Worm (Caenorhabditis elegans): ENCODE data around the gene T04A6.3.

T04A6.3 gene

ce11 chrIII:7645075-7645474 lies 37.0 kb upstream of the T04A6.3 start:
- TF ChIP-seq elt-1 (tag; optimal IDR thresholded peaks at IDR 0.05) = peak; percentile 89
- no peak for TF ChIP-seq R02D3.7 (tag; optimal IDR thresholded peaks at IDR 0.05)
- TF ChIP-seq nhr-25 (tag; optimal IDR thresholded peaks at IDR 0.05) = peak; percentile 28

- TF ChIP-seq elt-3 (tag; optimal IDR thresholded peaks at IDR 0.05) = peak in 1 of 3 experiments; percentile 92
- peak; percentile 28 for TF ChIP-seq nhr-23 (tag; optimal IDR thresholded peaks at IDR 0.05)
- TF ChIP-seq nhr-11 (tag; optimal IDR thresholded peaks at IDR 0.05) = no peak
- peak; percentile 35 for TF ChIP-seq nhr-25 (tag; optimal IDR thresholded peaks at IDR 0.05)
- TF ChIP-seq egl-27 (tag; optimal IDR thresholded peaks at IDR 0.05) = no peak
- TF ChIP-seq ceh-16 (tag; optimal IDR thresholded peaks at IDR 0.05) = no peak
- TF ChIP-seq ceh-28 (tag; optimal IDR thresholded peaks at IDR 0.05) = no peak
- TF ChIP-seq lsy-12 (tag; optimal IDR thresholded peaks at IDR 0.05) = no peak
- TF ChIP-seq ztf-4 (tag; optimal IDR thresholded peaks at IDR 0.05) = no peak
- TF ChIP-seq daf-12 (tag; optimal IDR thresholded peaks at IDR 0.05) = no peak
- peak; percentile 99 for TF ChIP-seq elt-2 (tag; optimal IDR thresholded peaks at IDR 0.05)
- TF ChIP-seq mdl-1 (tag; optimal IDR thresholded peaks at IDR 0.05) = peak; percentile 34
- no peak for TF ChIP-seq zag-1 (tag; optimal IDR thresholded peaks at IDR 0.05)
- no peak for TF ChIP-seq pha-4 (tag; optimal IDR thresholded peaks at IDR 0.05)
- no peak for TF ChIP-seq nhr-67 (tag; optimal IDR thresholded peaks at IDR 0.05)
- TF ChIP-seq nhr-28 (tag; optimal IDR thresholded peaks at IDR 0.05) = no peak
- TF ChIP-seq fkh-2 (tag; optimal IDR thresholded peaks at IDR 0.05) = no peak
- peak; percentile 83 for TF ChIP-seq pqm-1 (tag; optimal IDR thresholded peaks at IDR 0.05)
- no peak for TF ChIP-seq nhr-77 (tag; optimal IDR thresholded peaks at IDR 0.05)
- TF ChIP-seq skn-1 (tag; optimal IDR thresholded peaks at IDR 0.05) = peak; percentile 77
- TF ChIP-seq nhr-43 (tag; optimal IDR thresholded peaks at IDR 0.05; ENCODE audit: poor library complexity, severe bottlenecking) = peak; percentile 57
- no peak for TF ChIP-seq ceh-9 (tag; optimal IDR thresholded peaks at IDR 0.05)
- TF ChIP-seq lin-39 (tag; optimal IDR thresholded peaks at IDR 0.05) = no peak
- TF ChIP-seq nfya-1 (tag; optimal IDR thresholded peaks at IDR 0.05; ENCODE audit: insufficient read depth) = no peak
Measured at ce11 chrIII:7643902-7644641, 35.9 kb upstream of the T04A6.3 start.

ce11 chrIII:7643084-7643483 lies 35.0 kb upstream of the T04A6.3 start, which contains the start of gene upp-1:
Gene upp-1 (minus strand): TSS chrIII:7643101.
- TF ChIP-seq nfya-1 (tag; optimal IDR thresholded peaks at IDR 0.05; ENCODE audit: insufficient read depth) (peak; percentile 36), nhr-43 (tag; optimal IDR thresholded peaks at IDR 0.05; ENCODE audit: poor library complexity, severe bottlenecking) (peak; percentile 20), nhr-28 (tag; optimal IDR thresholded peaks at IDR 0.05) (no peak)

DNA sequence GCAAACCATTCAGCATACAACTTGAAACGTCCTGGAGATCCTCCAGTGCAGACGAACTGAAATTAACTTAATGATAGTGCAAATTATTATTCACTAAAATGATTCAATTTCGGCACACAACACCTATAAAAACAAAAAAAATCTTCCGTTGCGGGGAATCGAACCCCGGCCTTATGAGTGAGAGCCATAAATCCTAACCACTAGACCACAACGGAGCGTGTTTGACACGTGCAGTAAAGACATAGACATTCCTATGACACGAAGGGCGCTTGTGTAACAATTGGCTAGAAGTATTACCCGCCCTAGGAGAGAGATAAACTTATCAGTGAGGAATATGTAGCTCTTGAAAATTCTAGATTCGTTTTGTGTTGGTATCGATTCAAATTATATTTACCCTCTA lies 33.9 kb upstream of the T04A6.3 start:
- TF ChIP-seq elt-2 (tag; optimal IDR thresholded peaks at IDR 0.05) (peak; percentile 23), fos-1 (tag; optimal IDR thresholded peaks at IDR 0.05) (no peak), fkh-10 (GFP tag; optimal IDR thresholded peaks at IDR 0.05) (no peak), nhr-23 (tag; optimal IDR thresholded peaks at IDR 0.05) (peak; percentile 2), lin-15B (tag; optimal IDR thresholded peaks at IDR 0.05) (no peak), pqm-1 (tag; optimal IDR thresholded peaks at IDR 0.05) (peak; percentile 27), mdl-1 (tag; optimal IDR thresholded peaks at IDR 0.05) (peak; percentile 45), nhr-25 (tag; optimal IDR thresholded peaks at IDR 0.05) (peak; percentile 13), nhr-43 (tag; optimal IDR thresholded peaks at IDR 0.05; ENCODE audit: poor library complexity, severe bottlenecking) (peak; percentile 66)

DNA sequence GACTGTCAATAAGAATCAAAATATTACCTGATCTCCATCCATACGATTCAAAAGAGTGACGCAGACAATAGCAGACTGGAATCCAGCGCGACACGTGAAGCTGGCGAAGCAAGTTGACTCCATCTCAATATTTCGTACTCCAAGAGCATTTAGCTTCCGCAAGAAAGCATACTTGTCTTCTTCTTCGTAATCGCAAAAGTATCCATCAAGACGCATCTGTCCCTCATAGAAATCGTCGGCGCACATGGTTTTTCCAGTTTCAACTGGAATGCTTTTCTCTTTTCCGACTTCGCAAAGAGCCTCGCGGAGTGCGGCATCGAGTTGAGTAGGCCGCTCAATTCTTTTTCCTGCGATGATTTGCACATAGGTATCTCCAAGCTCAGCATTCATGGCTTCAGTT lies 33.2 kb upstream of the T04A6.3 start:
- TF ChIP-seq pha-4 (tag; optimal IDR thresholded peaks at IDR 0.05) (no peak), ceh-16 (tag; optimal IDR thresholded peaks at IDR 0.05) (no peak), elt-2 (tag; optimal IDR thresholded peaks at IDR 0.05) (no peak), ZK546.5 (tag; optimal IDR thresholded peaks at IDR 0.05) (no peak), lin-39 (tag; optimal IDR thresholded peaks at IDR 0.05) (no peak), jun-1 (tag; optimal IDR thresholded peaks at IDR 0.05) (no peak), nhr-23 (tag; optimal IDR thresholded peaks at IDR 0.05) (no peak), eor-1 (tag; optimal IDR thresholded peaks at IDR 0.05) (no peak), zag-1 (tag; optimal IDR thresholded peaks at IDR 0.05) (no peak)
